Fruit fly (Drosophila melanogaster): Measurements from ENCODE around the gene CG34008.
A peak's percentile ranks its signal among the peaks of the same experiment; 100 is the strongest.

Gene CG34008

DNA sequence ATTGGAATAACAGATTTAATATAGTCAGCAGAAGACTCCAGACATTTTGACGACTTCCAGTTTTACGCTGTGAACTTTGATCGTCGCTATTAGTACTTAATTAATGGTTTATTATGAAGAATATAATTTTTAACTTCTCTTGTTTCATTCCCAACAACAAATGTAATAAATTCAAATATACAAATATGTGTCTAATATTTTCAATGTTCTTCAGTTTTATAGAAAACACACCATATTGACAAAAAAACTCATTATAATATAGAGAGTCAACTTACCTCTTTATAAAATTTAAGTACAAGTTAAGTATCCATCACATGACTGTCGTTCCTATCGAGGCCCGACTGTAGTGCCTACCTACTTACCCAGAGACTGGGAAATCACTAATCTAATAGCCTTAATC, 8.0 kb downstream of the CG34008 start:
- TF ChIP-seq CG8478 (optimal IDR thresholded peaks at IDR 0.05), result no peak
- TF ChIP-seq CTCF (optimal IDR thresholded peaks at IDR 0.05), result no peak

DNA sequence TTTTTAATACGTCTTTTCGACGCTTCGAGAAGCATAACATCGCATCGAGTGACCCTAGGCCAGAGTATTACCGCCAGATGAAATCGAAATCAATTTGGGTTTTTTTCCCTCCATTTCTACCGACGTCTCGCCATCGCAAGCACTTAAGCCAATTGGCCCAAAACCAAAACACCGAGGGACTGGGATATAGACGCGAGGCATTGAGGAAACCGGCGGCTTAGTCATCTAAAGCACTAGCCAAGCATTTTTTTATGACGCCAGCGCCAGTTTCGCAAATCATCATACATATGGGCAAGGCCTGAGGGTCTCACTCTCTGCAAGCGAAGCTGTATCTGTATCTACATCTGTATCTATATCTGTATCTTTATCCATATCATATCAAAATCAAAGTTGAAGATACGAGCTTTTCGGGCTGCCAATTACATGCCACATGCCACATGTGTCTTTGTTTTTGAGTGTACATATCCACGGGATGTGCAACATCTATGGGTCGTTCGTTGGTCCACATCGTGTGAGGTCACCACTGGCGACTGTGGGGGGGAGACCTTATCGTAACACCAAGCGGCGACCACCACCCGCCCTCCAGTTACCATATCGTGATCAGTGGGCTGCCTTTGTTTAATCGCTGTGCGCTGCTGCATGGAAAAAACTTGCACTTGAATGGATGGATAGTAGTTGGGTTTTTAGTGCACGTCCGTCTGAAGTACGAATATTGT, 13.7 kb downstream of the CG34008 start:
- no peak for TF ChIP-seq CTCF (optimal IDR thresholded peaks at IDR 0.05)

dm6 chr3R:20565546-20565948, 15.8 kb downstream of the CG34008 start:
- TF ChIP-seq CTCF (optimal IDR thresholded peaks at IDR 0.05) (no peak), CG8478 (optimal IDR thresholded peaks at IDR 0.05) (no peak)

- TF ChIP-seq CG8478 (optimal IDR thresholded peaks at IDR 0.05) (no peak), CTCF (optimal IDR thresholded peaks at IDR 0.05) (no peak)
These were observed 17.4 kb downstream of the CG34008 start, which contains the start of gene CG10877 for dm6 chr3R:20563830-20564421. Gene CG10877 (minus strand): TSS chr3R:20564067.

- TF ChIP-seq CG8478 (optimal IDR thresholded peaks at IDR 0.05), result no peak
- no peak for TF ChIP-seq CTCF (optimal IDR thresholded peaks at IDR 0.05)
These were observed 20.6 kb downstream of the CG34008 start, which contains the start of gene CG5191 for dm6 chr3R:20560668-20561226. Gene CG5191 (plus strand): TSS chr3R:20560865.

DNA sequence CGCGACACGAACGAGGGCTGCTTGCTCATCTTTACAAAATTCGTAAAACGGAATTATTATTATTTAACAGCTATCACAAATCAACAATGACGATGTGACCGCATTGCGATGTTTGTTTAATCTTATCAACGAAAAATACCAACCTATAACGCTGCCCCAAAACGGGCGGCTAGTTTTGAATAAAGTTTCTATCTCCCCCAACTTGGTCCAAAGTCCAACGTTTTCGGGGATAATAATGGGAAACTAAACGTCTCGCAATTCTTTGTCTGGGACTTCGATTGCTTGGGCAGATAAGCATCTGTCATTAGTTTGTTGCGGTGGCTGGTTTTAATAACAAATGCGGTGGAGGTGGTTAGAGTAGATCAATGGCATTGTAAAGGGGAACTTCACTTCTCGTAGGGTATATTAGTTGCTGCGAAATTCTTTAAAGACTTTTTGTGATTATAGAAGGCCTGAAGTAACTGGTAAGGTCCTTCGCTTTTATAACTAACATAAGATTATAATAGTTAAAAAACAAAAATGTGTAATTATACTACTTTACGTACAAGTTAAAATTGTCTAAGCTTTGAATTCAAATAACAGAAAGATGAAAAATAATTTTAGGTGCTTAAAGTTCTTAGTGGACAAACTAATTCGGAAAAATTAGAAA, 21.2 kb downstream of the CG34008 start, which contains the start of gene CG15922:
TSS of gene CG15922 (minus strand) at position 262 of the 649 bp plus-strand sequence.
- TF ChIP-seq CG8478 (optimal IDR thresholded peaks at IDR 0.05) (no peak), CTCF (optimal IDR thresholded peaks at IDR 0.05) (no peak)

- no peak for TF ChIP-seq CG8478 (optimal IDR thresholded peaks at IDR 0.05)
- no peak for TF ChIP-seq CTCF (optimal IDR thresholded peaks at IDR 0.05)
These were observed 23.2 kb downstream of the CG34008 start for dm6 chr3R:20558106-20558489.

DNA sequence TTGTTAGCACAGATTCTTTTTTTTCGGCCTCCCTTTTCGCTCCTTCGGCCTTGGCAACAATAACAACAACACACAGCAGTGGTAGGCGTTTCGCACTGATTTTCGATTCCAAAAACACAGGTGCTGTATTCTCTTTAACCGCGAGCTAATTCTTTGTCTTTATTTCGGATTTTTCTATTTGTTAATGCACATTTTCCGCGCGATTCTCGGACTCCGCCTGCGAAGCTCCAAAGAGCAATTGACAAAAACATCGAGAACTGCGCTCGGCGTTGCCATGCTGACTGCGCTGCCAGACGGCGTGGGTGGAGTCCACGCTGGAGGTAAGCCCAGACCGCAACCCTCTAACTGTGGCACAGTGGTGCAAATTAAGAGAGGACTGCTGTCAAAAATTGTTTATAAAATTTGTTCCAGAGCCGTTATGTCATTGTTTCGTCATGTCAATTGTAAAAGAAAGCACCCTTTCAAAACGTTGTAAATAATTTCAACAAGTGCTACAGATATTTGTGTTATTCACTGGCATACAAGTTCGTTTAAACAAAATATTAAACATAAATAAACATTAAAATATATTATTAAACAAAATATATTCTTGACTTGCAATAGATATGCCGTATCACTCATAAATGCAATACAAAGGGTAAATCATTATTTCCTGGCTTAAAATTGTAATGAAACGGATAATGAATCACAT, 23.8 kb downstream of the CG34008 start, which contains the start of the genes DPCoAC and CG5180:
TSS of gene DPCoAC (minus strand) at position 253 of the 691 bp plus-strand sequence.
TSS of gene CG5180 (plus strand) at position 516 of the 691 bp plus-strand sequence.
- TF ChIP-seq CTCF (optimal IDR thresholded peaks at IDR 0.05) (peak; percentile 58 to 66), CG8478 (optimal IDR thresholded peaks at IDR 0.05) (no peak)

dm6 chr3R:20557114-20557414, 24.3 kb downstream of the CG34008 start:
- TF ChIP-seq CG8478 (optimal IDR thresholded peaks at IDR 0.05) (no peak), CTCF (optimal IDR thresholded peaks at IDR 0.05) (no peak)

DNA sequence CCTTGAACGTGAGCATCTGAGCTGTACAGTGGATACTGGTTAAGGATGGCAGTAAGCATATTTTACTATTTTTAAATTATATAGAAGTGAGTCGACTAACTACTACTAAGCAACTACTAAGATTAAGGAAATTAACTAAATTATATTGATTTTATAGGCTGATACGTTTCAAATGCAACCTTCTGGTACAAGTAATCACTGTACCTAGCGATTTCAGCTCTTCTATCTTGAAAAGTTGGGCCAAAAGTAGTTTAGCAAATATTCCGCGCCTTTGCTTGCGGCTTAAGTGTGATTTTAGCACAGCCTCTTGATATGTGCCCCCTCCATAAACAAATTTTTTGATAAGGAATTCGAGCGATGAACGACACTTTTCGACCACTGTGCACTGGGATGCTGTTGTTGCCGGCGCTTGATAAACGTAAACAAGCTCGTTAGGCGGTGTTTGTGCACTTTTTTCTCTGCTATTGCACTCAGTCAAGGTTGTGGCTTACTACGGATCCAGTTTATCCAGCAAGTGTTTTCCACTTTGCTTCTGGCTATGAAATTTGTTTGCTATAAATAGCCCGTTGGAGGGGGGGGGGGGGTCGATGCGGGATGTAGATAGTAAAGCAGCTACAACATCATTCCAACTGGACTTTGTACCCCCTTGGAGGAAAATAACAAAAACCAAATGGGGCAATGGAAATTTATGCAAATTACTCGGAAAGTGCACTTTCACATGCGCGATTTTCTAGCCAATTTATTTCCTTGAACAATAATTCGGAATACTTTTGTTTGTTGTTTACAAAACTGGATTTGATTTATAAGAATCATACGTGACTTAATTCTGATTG, 24.8 kb downstream of the CG34008 start:
- no peak for TF ChIP-seq CTCF (optimal IDR thresholded peaks at IDR 0.05)
- no peak for TF ChIP-seq CG8478 (optimal IDR thresholded peaks at IDR 0.05)

- TF ChIP-seq CG8478 (optimal IDR thresholded peaks at IDR 0.05) (no peak), CTCF (optimal IDR thresholded peaks at IDR 0.05) (no peak)
These were observed 25.5 kb downstream of the CG34008 start for dm6 chr3R:20555720-20556280.

DNA sequence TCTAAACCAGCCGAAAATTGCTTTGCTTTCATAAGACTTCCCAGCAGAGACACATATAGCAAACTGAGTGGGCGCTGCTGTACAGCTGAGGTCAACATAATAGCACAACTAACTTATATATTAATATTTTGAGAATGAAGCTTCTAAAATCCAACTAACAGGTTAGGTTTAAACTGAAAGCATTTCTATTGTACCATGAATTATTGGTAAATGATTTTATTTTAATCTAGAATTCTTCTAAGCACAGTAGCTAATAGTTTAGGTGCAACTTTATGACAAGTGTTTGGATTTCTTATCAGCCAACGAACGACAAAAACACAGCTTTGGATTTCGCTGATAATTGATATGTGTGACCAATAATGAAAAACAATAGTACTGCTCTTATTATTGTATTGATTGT, 26.3 kb downstream of the CG34008 start:
- TF ChIP-seq CG8478 (optimal IDR thresholded peaks at IDR 0.05) (no peak), CTCF (optimal IDR thresholded peaks at IDR 0.05) (no peak)

DNA sequence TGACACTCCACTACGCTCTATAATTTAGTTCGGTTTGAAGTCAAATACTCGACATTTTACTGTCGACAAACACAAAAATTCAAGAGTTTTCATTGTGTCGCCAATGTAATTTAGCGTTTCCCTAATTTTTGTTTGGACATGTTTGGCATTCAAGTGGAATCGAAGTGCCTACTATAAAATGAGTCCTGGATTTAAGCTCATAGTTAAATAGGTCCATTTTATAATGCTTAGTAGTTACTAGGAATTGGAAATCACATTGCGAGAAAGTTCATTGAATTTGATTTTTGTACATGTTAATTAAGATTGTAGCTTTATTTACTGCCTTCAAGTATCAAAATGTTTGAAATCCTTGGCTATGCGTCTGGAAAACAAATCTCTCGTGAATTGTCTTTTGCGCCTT, 27.0 kb downstream of the CG34008 start, which contains the start of gene att-ORFB:
TSS of gene att-ORFB (minus strand) at position 101 of the 400 bp plus-strand sequence.
- TF ChIP-seq CTCF (optimal IDR thresholded peaks at IDR 0.05) (no peak), CG8478 (optimal IDR thresholded peaks at IDR 0.05) (no peak)

dm6 chr3R:20552093-20552492, 29.2 kb downstream of the CG34008 start, which contains the start of gene Stat92E:
Gene Stat92E (minus strand): TSS chr3R:20552311.
- TF ChIP-seq CTCF (optimal IDR thresholded peaks at IDR 0.05) (no peak), CG8478 (optimal IDR thresholded peaks at IDR 0.05) (no peak)
